Fruit fly (Drosophila melanogaster): ENCODE results near the gene tmod.

DNA sequence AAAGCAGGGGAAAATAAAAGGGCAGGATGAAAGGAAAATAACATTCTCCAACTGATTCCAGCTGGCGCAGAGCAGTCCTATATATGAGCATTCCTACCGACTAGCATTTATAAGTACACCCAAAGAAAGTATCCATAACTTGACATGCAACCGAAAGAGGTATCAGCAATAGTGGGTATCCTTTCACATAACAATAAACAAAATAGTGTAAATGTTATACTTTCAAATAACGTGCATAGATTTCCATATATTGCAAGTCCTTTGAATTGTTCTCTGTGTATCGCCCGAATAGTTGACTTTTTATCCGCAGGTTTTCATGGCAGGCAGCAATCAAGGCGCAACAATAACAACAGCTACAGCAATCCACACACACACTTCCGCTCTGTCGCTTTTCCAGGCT lies 17.6 kb downstream of the tmod start:
- no peak for TF ChIP-seq fd96Ca (GFP tag; IDR thresholded peaks at IDR 0.05)
- no peak for TF ChIP-seq CG13204 (GFP tag; optimal IDR thresholded peaks at IDR 0.05)
- TF ChIP-seq CG10348 (GFP tag; IDR thresholded peaks at IDR 0.05) = no peak
- TF ChIP-seq rn (GFP tag; IDR thresholded peaks at IDR 0.05) = no peak
- TF ChIP-seq Pif1A (GFP tag; optimal IDR thresholded peaks at IDR 0.05) = no peak
- TF ChIP-seq CG4496 (GFP tag; IDR thresholded peaks at IDR 0.05) = no peak
- TF ChIP-seq Ets98B (GFP tag; IDR thresholded peaks at IDR 0.05) = 0 out of 2 replicates have a peak, but pooled peaks have one; percentile 16
- TF ChIP-seq D1 (tag; optimal IDR thresholded peaks at IDR 0.05) = no peak
- TF ChIP-seq CG32121 (GFP tag; IDR thresholded peaks at IDR 0.05) = no peak
- TF ChIP-seq CG34367 (tag; optimal IDR thresholded peaks at IDR 0.05) = no peak
- TF ChIP-seq Snoo (tag; optimal IDR thresholded peaks at IDR 0.05) = no peak
- TF ChIP-seq CG8301 (tag; optimal IDR thresholded peaks at IDR 0.05) = peak; percentile 11
- TF ChIP-seq CG8159 (tag; optimal IDR thresholded peaks at IDR 0.05) = peak; percentile 5
- TF ChIP-seq CG9948 (tag; optimal IDR thresholded peaks at IDR 0.05) = no peak

All from whole organism, pupa.